Worm (Caenorhabditis elegans): Measurements from ENCODE around the gene srh-265.

DNA sequence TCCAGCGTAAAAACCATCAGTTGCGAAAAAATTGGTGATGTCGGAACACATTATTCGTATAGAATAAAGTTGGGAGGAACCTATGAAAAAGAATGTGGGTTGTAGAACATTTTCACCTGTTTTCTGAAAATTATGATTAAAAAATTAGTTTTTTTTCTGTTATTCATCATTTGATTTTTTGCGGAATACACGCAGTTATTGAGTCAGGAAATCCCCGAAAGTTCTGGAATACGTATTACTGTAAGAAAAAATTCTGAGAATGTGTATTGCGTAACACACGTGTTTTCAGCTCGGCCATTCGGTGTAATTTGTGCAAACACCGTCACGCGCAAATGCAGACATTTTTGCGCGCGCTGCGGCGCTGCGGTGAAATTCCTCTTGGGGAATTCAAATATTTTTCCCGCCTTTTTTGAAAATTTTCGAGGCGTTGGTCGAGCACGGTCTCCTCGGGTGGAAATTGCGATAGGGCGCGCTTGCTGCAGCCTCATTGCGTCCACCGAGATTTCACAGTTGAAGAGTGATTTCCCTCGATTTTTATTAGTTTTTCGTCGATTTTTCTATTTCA lies 27.1 kb upstream of the srh-265 start, which contains the start of gene srh-170:
- TF ChIP-seq hmg-4 (GFP tag; optimal IDR thresholded peaks at IDR 0.05) (no peak), ama-1 (optimal IDR thresholded peaks at IDR 0.05) (no peak), aly-1 (tag; optimal IDR thresholded peaks at IDR 0.05) (no peak), F13C5.2 (tag; optimal IDR thresholded peaks at IDR 0.05) (no peak), ceh-36 (tag; optimal IDR thresholded peaks at IDR 0.05) (no peak), hnd-1 (tag; optimal IDR thresholded peaks at IDR 0.05) (no peak), tbx-11 (GFP tag; IDR thresholded peaks at IDR 0.05) (no peak), hmbx-1 (tag; optimal IDR thresholded peaks at IDR 0.05) (no peak), tra-4 (tag; optimal IDR thresholded peaks at IDR 0.05) (no peak), sea-1 (GFP tag; conservative IDR thresholded peaks at IDR 0.05) (no peak), flt-1 (GFP tag; IDR thresholded peaks at IDR 0.05) (no peak), B0310.2 (tag; optimal IDR thresholded peaks at IDR 0.05) (no peak), ceh-13 (GFP tag; optimal IDR thresholded peaks at IDR 0.05) (no peak)

Measured in whole organism, early embryonic.